Worm (Caenorhabditis elegans): Measurements from ENCODE around the gene C15B12.8.

DNA sequence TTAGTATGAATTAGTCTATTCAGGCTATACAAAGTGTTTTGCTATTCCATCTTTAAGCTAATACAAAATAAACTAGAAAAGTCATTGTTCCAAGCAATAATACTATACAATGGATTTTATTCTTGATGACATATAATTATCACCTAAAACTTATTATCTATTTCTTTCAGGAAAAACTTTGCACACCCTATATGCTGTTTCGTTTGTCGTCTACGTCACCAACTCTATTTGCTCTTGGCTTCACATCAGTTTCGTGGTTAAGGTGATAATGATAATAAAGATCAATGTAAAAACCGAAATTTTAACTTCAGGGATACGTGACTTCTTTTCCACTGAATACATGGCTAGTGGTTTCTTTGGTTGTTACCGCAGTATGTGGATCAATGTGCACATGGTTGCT is 11.6 kb upstream of the C15B12.8 start:
- TF ChIP-seq hnd-1 (tag; optimal IDR thresholded peaks at IDR 0.05) (no peak), ceh-36 (tag; optimal IDR thresholded peaks at IDR 0.05) (no peak), ceh-13 (GFP tag; optimal IDR thresholded peaks at IDR 0.05) (no peak), hmg-4 (GFP tag; optimal IDR thresholded peaks at IDR 0.05) (no peak), aly-1 (tag; optimal IDR thresholded peaks at IDR 0.05) (no peak), B0310.2 (tag; optimal IDR thresholded peaks at IDR 0.05) (no peak), ets-7 (tag; optimal IDR thresholded peaks at IDR 0.05) (no peak), F13C5.2 (tag; optimal IDR thresholded peaks at IDR 0.05) (no peak), ama-1 (optimal IDR thresholded peaks at IDR 0.05) (no peak), flt-1 (GFP tag; IDR thresholded peaks at IDR 0.05) (no peak), tbx-11 (GFP tag; IDR thresholded peaks at IDR 0.05) (no peak), pes-1 (GFP tag; IDR thresholded peaks at IDR 0.05) (no peak), scrt-1 (GFP tag; IDR thresholded peaks at IDR 0.05) (no peak)

Measured in whole organism, early embryonic.